Worm (Caenorhabditis elegans) whole organism, mixed stage, embryonic: ENCODE data around the gene C04A11.5.
A peak's percentile ranks its signal among the peaks of the same experiment; 100 is the strongest.

Experiments used
- M03D4.4 ChIP-seq: sonication (generic microtip); optimal IDR thresholded peaks from 2 replicates; lab custom pipeline; 2017; ENCODE audit warnings: mild to moderate bottlenecking, missing genetic modification characterization, missing compliant biosample characterization
- bed-3 ChIP-seq: fragments of 200-800 bp; sonication (Bioruptor generic); optimal IDR thresholded peaks from 3 replicates; lab custom pipeline; 2018; ENCODE audit warnings: mild to moderate bottlenecking, missing genetic modification characterization, moderate library complexity, missing compliant biosample characterization
- blmp-1 ChIP-seq: fragments of 150-350 bp; optimal IDR thresholded peaks from 2 replicates; lab custom pipeline; 2014; ENCODE audit warnings: missing biosample characterization, missing genetic modification characterization
- ceh-39 ChIP-seq: fragments of 150-350 bp; optimal IDR thresholded peaks from 2 replicates; lab custom pipeline; 2014; ENCODE audit warnings: missing biosample characterization, missing genetic modification characterization
- ceh-43 ChIP-seq: fragments of 200-800 bp; sonication (Bioruptor generic); optimal IDR thresholded peaks from 2 replicates; lab custom pipeline; 2018; ENCODE audit warnings: mild to moderate bottlenecking, missing genetic modification characterization, moderate library complexity, missing compliant biosample characterization
- ceh-83 ChIP-seq: fragments of 200-800 bp; sonication (Bioruptor generic); optimal IDR thresholded peaks from 2 replicates; lab custom pipeline; 2018; ENCODE audit warnings: mild to moderate bottlenecking, missing genetic modification characterization, missing compliant biosample characterization
- ces-1 ChIP-seq: fragments of 150-350 bp; optimal IDR thresholded peaks from 2 replicates; lab custom pipeline; 2014; ENCODE audit warnings: missing biosample characterization, missing genetic modification reagents, missing genetic modification characterization
- cnd-1 ChIP-seq: fragments of 200-800 bp; sonication (Bioruptor generic); optimal IDR thresholded peaks from 2 replicates; lab custom pipeline; 2018; ENCODE audit warnings: mild to moderate bottlenecking, missing genetic modification characterization, missing compliant biosample characterization
- drap-1 ChIP-seq: fragments of 200-800 bp; sonication (Bioruptor generic); optimal IDR thresholded peaks from 3 replicates; lab custom pipeline; 2018; ENCODE audit warnings: mild to moderate bottlenecking, missing genetic modification characterization, missing compliant biosample characterization
- elt-1 ChIP-seq: sonication (generic microtip); optimal IDR thresholded peaks from 2 replicates; lab custom pipeline; 2017; ENCODE audit warnings: missing genetic modification characterization, mild to moderate bottlenecking, missing compliant biosample characterization, antibody characterized with exemption, moderate library complexity, borderline replicate concordance; ENCODE audit not compliant: insufficient read depth
- elt-3 ChIP-seq: fragments of 150-350 bp; optimal IDR thresholded peaks from 2 replicates; lab custom pipeline; 2014; ENCODE audit warnings: missing biosample characterization, missing genetic modification characterization
- flh-1 ChIP-seq: fragments of 200-800 bp; sonication (Bioruptor generic); optimal IDR thresholded peaks from 2 replicates; lab custom pipeline; 2018; ENCODE audit warnings: mild to moderate bottlenecking, missing genetic modification characterization, moderate library complexity, missing compliant biosample characterization
- ham-2 ChIP-seq: fragments of 200-800 bp; sonication (Bioruptor generic); optimal IDR thresholded peaks from 2 replicates; lab custom pipeline; 2018; ENCODE audit warnings: mild to moderate bottlenecking, missing genetic modification characterization, missing compliant biosample characterization
- hlh-1 ChIP-seq: fragments of 150-350 bp; optimal IDR thresholded peaks from 2 replicates; lab custom pipeline; 2014; ENCODE audit warnings: missing biosample characterization, missing genetic modification reagents, missing genetic modification characterization
- lin-13 ChIP-seq: fragments of 150-350 bp; optimal IDR thresholded peaks from 2 replicates; lab custom pipeline; 2014; ENCODE audit warnings: missing biosample characterization, missing genetic modification characterization
- lin-32 ChIP-seq: fragments of 200-800 bp; sonication (Bioruptor generic); optimal IDR thresholded peaks from 2 replicates; lab custom pipeline; 2018; ENCODE audit warnings: mild to moderate bottlenecking, missing genetic modification characterization, missing compliant biosample characterization
- lsy-2 ChIP-seq: fragments of 150-350 bp; optimal IDR thresholded peaks from 2 replicates; lab custom pipeline; 2014; ENCODE audit warnings: missing biosample characterization, missing genetic modification characterization
- mab-5 ChIP-seq: fragments of 150-350 bp; optimal IDR thresholded peaks from 2 replicates; lab custom pipeline; 2014; ENCODE audit warnings: missing biosample characterization, missing genetic modification characterization
- mep-1 ChIP-seq: fragments of 150-350 bp; optimal IDR thresholded peaks from 2 replicates; lab custom pipeline; 2017; ENCODE audit warnings: missing biosample characterization, missing genetic modification reagents, missing genetic modification characterization, inconsistent platforms
- mls-2 ChIP-seq: sonication (generic microtip); optimal IDR thresholded peaks from 2 replicates; lab custom pipeline; 2016; ENCODE audit warnings: mild to moderate bottlenecking, missing genetic modification characterization, moderate library complexity, missing compliant biosample characterization
- nhr-12 ChIP-seq: fragments of 150-350 bp; optimal IDR thresholded peaks from 2 replicates; lab custom pipeline; 2014; ENCODE audit warnings: missing biosample characterization, missing genetic modification characterization
- nhr-2 ChIP-seq: fragments of 150-350 bp; optimal IDR thresholded peaks from 2 replicates; lab custom pipeline; 2014; ENCODE audit warnings: missing biosample characterization, missing genetic modification characterization
- nhr-237 ChIP-seq: fragments of 150-350 bp; optimal IDR thresholded peaks from 2 replicates; lab custom pipeline; 2014; ENCODE audit warnings: missing biosample characterization, missing genetic modification characterization
- nhr-28 ChIP-seq: fragments of 150-350 bp; optimal IDR thresholded peaks from 2 replicates; lab custom pipeline; 2014; ENCODE audit warnings: missing biosample characterization, missing genetic modification characterization
- nhr-76 ChIP-seq: sonication (generic microtip); optimal IDR thresholded peaks from 2 replicates; lab custom pipeline; 2017; ENCODE audit warnings: missing biosample characterization, missing genetic modification characterization
- pha-4 ChIP-seq: fragments of 150-350 bp; optimal IDR thresholded peaks from 2 replicates; lab custom pipeline; 2018; ENCODE audit warnings: missing biosample characterization, missing genetic modification reagents, missing genetic modification characterization
- sem-2 ChIP-seq: fragments of 200-800 bp; sonication (Bioruptor generic); optimal IDR thresholded peaks from 2 replicates; lab custom pipeline; 2018; ENCODE audit warnings: mild to moderate bottlenecking, missing genetic modification characterization, missing compliant biosample characterization
- snpc-4 ChIP-seq: fragments of 150-350 bp; optimal IDR thresholded peaks from 2 replicates; lab custom pipeline; 2014; ENCODE audit warnings: missing biosample characterization, missing genetic modification characterization
- sptf-1 ChIP-seq: sonication (generic microtip); optimal IDR thresholded peaks from 2 replicates; lab custom pipeline; 2017; ENCODE audit warnings: mild to moderate bottlenecking, missing genetic modification characterization, moderate library complexity, missing compliant biosample characterization
- tbx-8 ChIP-seq: fragments of 200-800 bp; sonication (Bioruptor generic); optimal IDR thresholded peaks from 2 replicates; lab custom pipeline; 2018; ENCODE audit warnings: mild to moderate bottlenecking, missing genetic modification characterization, moderate library complexity, missing compliant biosample characterization
- unc-120 ChIP-seq: sonication (generic microtip); optimal IDR thresholded peaks from 2 replicates; lab custom pipeline; 2017; ENCODE audit warnings: missing genetic modification characterization, missing compliant biosample characterization; ENCODE audit not compliant: poor library complexity, severe bottlenecking
- unc-39 ChIP-seq: fragments of 150-350 bp; optimal IDR thresholded peaks from 2 replicates; lab custom pipeline; 2014; ENCODE audit warnings: missing biosample characterization, missing genetic modification characterization
- unc-62 ChIP-seq: fragments of 150-350 bp; optimal IDR thresholded peaks from 2 replicates; lab custom pipeline; 2014; ENCODE audit warnings: missing biosample characterization, missing genetic modification reagents, missing genetic modification characterization
- zip-8 ChIP-seq: fragments of 150-350 bp; optimal IDR thresholded peaks from 2 replicates; lab custom pipeline; 2014; ENCODE audit warnings: missing biosample characterization, missing genetic modification characterization
- ztf-11 ChIP-seq: fragments of 150-350 bp; optimal IDR thresholded peaks from 2 replicates; lab custom pipeline; 2014; ENCODE audit warnings: missing biosample characterization, missing genetic modification characterization

C04A11.5 gene

DNA sequence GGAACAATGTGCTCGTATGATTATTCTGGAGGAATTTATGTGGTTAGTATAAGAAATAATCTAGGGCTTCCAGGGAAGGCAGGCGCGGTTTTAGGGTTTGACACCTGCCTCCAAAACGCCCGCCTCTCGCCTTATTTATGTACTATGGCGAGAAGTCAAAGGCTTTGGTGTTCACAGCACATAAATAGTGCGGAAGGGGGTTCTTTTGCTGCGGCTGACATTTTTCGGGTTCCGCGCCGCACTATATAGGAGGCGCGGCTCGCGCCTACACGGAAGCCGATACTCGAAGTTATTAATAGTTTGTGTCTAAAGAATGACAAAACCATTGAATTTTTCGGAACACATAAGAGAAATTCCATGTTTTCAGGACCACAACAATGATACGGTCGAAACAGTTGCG lies 25.9 kb downstream of the C04A11.5 start:
- no peak for TF ChIP-seq ces-1 (GFP tag; lab: Kevin White, UChicago)
- no peak for TF ChIP-seq ceh-83 (GFP tag; lab: Kevin White, UChicago)
- TF ChIP-seq hlh-1 (tag; lab: Kevin White, UChicago) = no peak
- no peak for TF ChIP-seq ceh-43
- TF ChIP-seq M03D4.4 (tag; lab: Kevin White, UChicago) = no peak
- TF ChIP-seq ceh-39 (tag; lab: Kevin White, UChicago) = no peak
- no peak for TF ChIP-seq nhr-76 (tag; lab: Kevin White, UChicago)
- TF ChIP-seq elt-1 (tag; lab: Kevin White, UChicago) = no peak
- TF ChIP-seq sem-2 = no peak
- TF ChIP-seq cnd-1 (tag; lab: Kevin White, UChicago) = no peak
- no peak for TF ChIP-seq lin-32
- no peak for TF ChIP-seq lsy-2
- no peak for TF ChIP-seq ham-2

ce11 chrX:13696152-13696551 lies 31.8 kb downstream of the C04A11.5 start:
- TF ChIP-seq ces-1 (GFP tag; lab: Kevin White, UChicago) (peak; percentile 50), ceh-43 (no peak)

ce11 chrX:13697520-13697919 lies 33.1 kb downstream of the C04A11.5 start:
- TF ChIP-seq flh-1 (GFP tag; lab: Kevin White, UChicago) (no peak), ztf-11 (no peak), nhr-12 (tag; lab: Kevin White, UChicago) (no peak), nhr-237 (no peak), pha-4 (tag; lab: Kevin White, UChicago) (no peak), M03D4.4 (tag; lab: Kevin White, UChicago) (no peak), nhr-28 (no peak), lsy-2 (no peak), mab-5 (tag; lab: Kevin White, UChicago) (no peak), sptf-1 (no peak), blmp-1 (tag; lab: Kevin White, UChicago) (no peak), zip-8 (tag; lab: Kevin White, UChicago) (no peak), unc-120 (no peak)

ce11 chrX:13700642-13701233 lies 36.4 kb downstream of the C04A11.5 start:
- TF ChIP-seq ham-2 = no peak
- TF ChIP-seq blmp-1 (tag; lab: Kevin White, UChicago) = no peak
- TF ChIP-seq mls-2 = peak; percentile 79
- peak; percentile 96 for TF ChIP-seq mep-1 (tag; lab: Kevin White, UChicago)
- TF ChIP-seq elt-3 (tag; lab: Kevin White, UChicago) = peak; percentile 95
- TF ChIP-seq snpc-4 (tag; lab: Kevin White, UChicago) = no peak
- peak; percentile 55 for TF ChIP-seq ceh-83 (GFP tag; lab: Kevin White, UChicago)
- peak; percentile 90 for TF ChIP-seq lsy-2
- peak; percentile 89 for TF ChIP-seq unc-120
- TF ChIP-seq unc-62 (GFP tag; lab: Kevin White, UChicago) = peak; percentile 95
- peak; percentile 99 for TF ChIP-seq pha-4 (tag; lab: Kevin White, UChicago)
- TF ChIP-seq lin-32 = peak; percentile 30
- peak; percentile 95 for TF ChIP-seq mab-5 (tag; lab: Kevin White, UChicago)
- peak; percentile 87 for TF ChIP-seq nhr-12 (tag; lab: Kevin White, UChicago)
- peak; percentile 37 for TF ChIP-seq nhr-2 (tag; lab: Kevin White, UChicago)
- peak; percentile 98 for TF ChIP-seq lin-13 (tag; lab: Kevin White, UChicago)
- TF ChIP-seq nhr-76 (tag; lab: Kevin White, UChicago) = peak; percentile 82
- peak; percentile 90 for TF ChIP-seq sptf-1
- no peak for TF ChIP-seq sem-2
- peak; percentile 100 for TF ChIP-seq nhr-237
- TF ChIP-seq unc-39 (tag; lab: Kevin White, UChicago) = peak; percentile 97
- TF ChIP-seq elt-1 (tag; lab: Kevin White, UChicago) = peak; percentile 88
- peak; percentile 88 for TF ChIP-seq cnd-1 (tag; lab: Kevin White, UChicago)
- TF ChIP-seq flh-1 (GFP tag; lab: Kevin White, UChicago) = no peak
- TF ChIP-seq ces-1 (GFP tag; lab: Kevin White, UChicago) = peak; percentile 99
- TF ChIP-seq nhr-28 = peak; percentile 89
- TF ChIP-seq ceh-43 = no peak
- no peak for TF ChIP-seq tbx-8 (GFP tag; lab: Kevin White, UChicago)
- TF ChIP-seq hlh-1 (tag; lab: Kevin White, UChicago) = peak; percentile 94
- TF ChIP-seq ceh-39 (tag; lab: Kevin White, UChicago) = peak; percentile 94
- peak; percentile 91 for TF ChIP-seq drap-1 (GFP tag; lab: Kevin White, UChicago)
- peak; percentile 54 for TF ChIP-seq M03D4.4 (tag; lab: Kevin White, UChicago)
- TF ChIP-seq zip-8 (tag; lab: Kevin White, UChicago) = no peak
- TF ChIP-seq bed-3 (GFP tag; lab: Kevin White, UChicago) = no peak
- TF ChIP-seq ztf-11 = peak; percentile 90
